Worm (Caenorhabditis elegans) whole organism, midembryonic: Measurements from ENCODE around the gene teg-1.

Experiments
- T22C8.4 ChIP-seq: fragments of 200-800 bp; sonication (Bioruptor generic); IDR thresholded peaks from 2 replicates; pipeline ENCODE4 v1.3.6; 2022; ENCODE audit warnings: missing genetic modification characterization, missing compliant biosample characterization
- cog-1 ChIP-seq: sonication (generic microtip); optimal IDR thresholded peaks from 2 replicates; lab custom pipeline; 2016; ENCODE audit warnings: missing genetic modification characterization, missing compliant biosample characterization
- flt-1 ChIP-seq: fragments of 200-800 bp; sonication (Bioruptor generic); IDR thresholded peaks from 2 replicates; pipeline ENCODE4 v1.3.6; 2022; ENCODE audit warnings: missing genetic modification characterization, missing compliant biosample characterization
- ref-1 ChIP-seq: fragments of 200-800 bp; sonication (Bioruptor generic); conservative IDR thresholded peaks from 2 replicates; pipeline ENCODE4 v1.3.6; 2022; ENCODE audit warnings: missing genetic modification reagents, missing genetic modification characterization, missing compliant biosample characterization
- ztf-29 ChIP-seq: fragments of 200-800 bp; sonication (Bioruptor generic); IDR thresholded peaks from 2 replicates; pipeline ENCODE4 v1.3.6; 2022; ENCODE audit warnings: missing genetic modification reagents, missing genetic modification characterization, missing compliant biosample characterization

DNA sequence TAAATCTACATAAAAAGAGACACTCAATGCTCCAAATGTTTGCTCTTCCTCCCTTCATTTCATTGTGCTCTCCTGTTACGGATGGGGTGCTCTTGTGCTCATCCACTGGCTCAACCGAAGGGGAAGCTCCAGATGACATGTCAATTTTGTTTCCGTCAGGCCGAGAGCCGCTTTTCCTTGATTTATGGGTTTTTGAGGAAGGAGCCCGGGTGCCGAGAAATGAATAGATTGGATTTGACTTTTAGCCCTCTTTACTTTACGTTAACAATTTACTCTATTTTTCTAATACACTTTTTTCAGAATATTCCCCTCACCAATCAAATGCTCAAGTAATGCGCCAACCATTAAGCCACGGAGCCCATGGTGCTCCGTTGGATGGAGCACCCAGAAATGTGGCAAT lies 42.1 kb upstream of the teg-1 start, which contains the start of gene T28D6.4:
- TF ChIP-seq T22C8.4 (GFP tag; lab: Robert Waterston, UW) = no peak
- TF ChIP-seq flt-1 (GFP tag; lab: Robert Waterston, UW) = no peak
- TF ChIP-seq ztf-29 (GFP tag; lab: Robert Waterston, UW) = no peak
- TF ChIP-seq cog-1 = no peak
- TF ChIP-seq ref-1 (GFP tag; lab: Robert Waterston, UW) = no peak
